Fruit fly (Drosophila melanogaster): Measurements from ENCODE around the gene FMRFaR.

The FMRFaR gene

dm6 chr3L:3052110-3052871 lies 50.8 kb downstream of the FMRFaR start, which contains the start of gene CG1271 (continued):
- peak; percentile 74 for TF ChIP-seq CG15479 (GFP tag; optimal IDR thresholded peaks at IDR 0.05)
- TF ChIP-seq CG10654 (GFP tag; optimal IDR thresholded peaks at IDR 0.05) = peak; percentile 68
- TF ChIP-seq CG11696 (GFP tag; IDR thresholded peaks at IDR 0.05) = no peak
- peak; percentile 59 for TF ChIP-seq maf-S (GFP tag; optimal IDR thresholded peaks at IDR 0.05)
- no peak for TF ChIP-seq toy (GFP tag; IDR thresholded peaks at IDR 0.05)
- no peak for TF ChIP-seq lov (optimal IDR thresholded peaks at IDR 0.05)
- no peak for TF ChIP-seq lov (GFP tag; IDR thresholded peaks at IDR 0.05)
- no peak for TF ChIP-seq CG30431 (GFP tag; optimal IDR thresholded peaks at IDR 0.05)
- TF ChIP-seq CG4404 (GFP tag; IDR thresholded peaks at IDR 0.05) = peak; percentile 29; the same call in 1 of the 2 replicates

dm6 chr3L:3054099-3054498 lies 52.6 kb downstream of the FMRFaR start:
- peak; percentile 45 for TF ChIP-seq grn (GFP tag; optimal IDR thresholded peaks at IDR 0.05)
- TF ChIP-seq CG14965 (GFP tag; optimal IDR thresholded peaks at IDR 0.05; ENCODE audit: borderline replicate concordance) = no peak
- no peak for TF ChIP-seq shn (GFP tag; optimal IDR thresholded peaks at IDR 0.05)
- no peak for TF ChIP-seq ci (GFP tag; IDR thresholded peaks at IDR 0.05)
- TF ChIP-seq sug (tag; optimal IDR thresholded peaks at IDR 0.05) = peak; percentile 96
- TF ChIP-seq Pdp1 (GFP tag; optimal IDR thresholded peaks at IDR 0.05) = peak in 1 of 2 experiments; percentile 11
- TF ChIP-seq gt (GFP tag; IDR thresholded peaks at IDR 0.05) = no peak
- no peak for TF ChIP-seq CG12071 (GFP tag; optimal IDR thresholded peaks at IDR 0.05)
- no peak for TF ChIP-seq CG9727 (GFP tag; optimal IDR thresholded peaks at IDR 0.05)
- TF ChIP-seq Awh (GFP tag; IDR thresholded peaks at IDR 0.05) = no peak

- peak; percentile 7 for TF ChIP-seq Fer1 (GFP tag; optimal IDR thresholded peaks at IDR 0.05)
- no peak for TF ChIP-seq Sox102F (GFP tag; optimal IDR thresholded peaks at IDR 0.05)
- TF ChIP-seq CG8290 (GFP tag; optimal IDR thresholded peaks at IDR 0.05) = no peak
- TF ChIP-seq CG8290 (tag; optimal IDR thresholded peaks at IDR 0.05) = peak in 1 of 2 experiments; percentile 7
- TF ChIP-seq CG33557 (GFP tag; optimal IDR thresholded peaks at IDR 0.05) = no peak
- TF ChIP-seq MESR4 (GFP tag; optimal IDR thresholded peaks at IDR 0.05) = peak; percentile 51
- TF ChIP-seq CG1603 (tag; optimal IDR thresholded peaks at IDR 0.05) = peak; percentile 33
- TF ChIP-seq CG12744 (GFP tag; optimal IDR thresholded peaks at IDR 0.05) = no peak
- no peak for TF ChIP-seq Adf1 (GFP tag; IDR thresholded peaks at IDR 0.05)
- no peak for TF ChIP-seq repo (GFP tag; optimal IDR thresholded peaks at IDR 0.05)
- TF ChIP-seq tio (GFP tag; optimal IDR thresholded peaks at IDR 0.05) = no peak
- TF ChIP-seq CG6854 (GFP tag; optimal IDR thresholded peaks at IDR 0.05) = no peak
- TF ChIP-seq trem (tag; optimal IDR thresholded peaks at IDR 0.05) = peak; percentile 51
- 0 out of 2 replicates have a peak, but pooled peaks have one; percentile 19 for TF ChIP-seq inv (GFP tag; IDR thresholded peaks at IDR 0.05; ENCODE audit: partially characterized antibody)
- no peak for TF ChIP-seq CG4854 (GFP tag; optimal IDR thresholded peaks at IDR 0.05)
- TF ChIP-seq Doc2 (GFP tag; IDR thresholded peaks at IDR 0.05) = no peak
- TF ChIP-seq unc-4 (GFP tag; IDR thresholded peaks at IDR 0.05; ENCODE audit: partially characterized antibody) = 0 out of 2 replicates have a peak, but pooled peaks have one; percentile 54
- TF ChIP-seq CG2116 (GFP tag; optimal IDR thresholded peaks at IDR 0.05) = peak; percentile 42
- peak; percentile 12 for TF ChIP-seq CG9797 (GFP tag; optimal IDR thresholded peaks at IDR 0.05)
- peak; percentile 66 for TF ChIP-seq Scr (GFP tag; IDR thresholded peaks at IDR 0.05; ENCODE audit: partially characterized antibody)
- TF ChIP-seq CG9609 (GFP tag; optimal IDR thresholded peaks at IDR 0.05) = no peak
- TF ChIP-seq CG14441 (GFP tag; IDR thresholded peaks at IDR 0.05) = no peak
- TF ChIP-seq danr (GFP tag; IDR thresholded peaks at IDR 0.05) = no peak
- no peak for TF ChIP-seq HLH3B (GFP tag; IDR thresholded peaks at IDR 0.05)
- peak; percentile 81 for TF ChIP-seq bbx (GFP tag; IDR thresholded peaks at IDR 0.05; ENCODE audit: partially characterized antibody)
- TF ChIP-seq CG14710 (tag; optimal IDR thresholded peaks at IDR 0.05) = peak; percentile 100
- no peak for TF ChIP-seq CG6175 (GFP tag; IDR thresholded peaks at IDR 0.05)
- TF ChIP-seq CG17186 (GFP tag; optimal IDR thresholded peaks at IDR 0.05) = no peak
- TF ChIP-seq mld (GFP tag; IDR thresholded peaks at IDR 0.05; ENCODE audit: partially characterized antibody) = peak; percentile 67; the same call in 1 of the 3 replicates
Observed at dm6 chr3L:3054851-3055250, 53.3 kb downstream of the FMRFaR start, which contains the start of gene CG16753. Gene CG16753, plus strand, starts transcription at chr3L:3055079.
